Worm (Caenorhabditis elegans): ENCODE results near the gene ZK971.1.

Gene ZK971.1

ce11 chrII:10303663-10304115 is 24.2 kb upstream of the ZK971.1 start, which contains the start of gene vha-9:
TSS of gene vha-9 (minus strand) at chrII:10303713.
- TF ChIP-seq lir-3 (tag; optimal IDR thresholded peaks at IDR 0.05; ENCODE audit: poor library complexity): peak; percentile 31
- TF ChIP-seq tbx-2 (tag; optimal IDR thresholded peaks at IDR 0.05): peak; percentile 76
- TF ChIP-seq egl-27 (tag; optimal IDR thresholded peaks at IDR 0.05): no peak
- peak; percentile 57 for TF ChIP-seq nhr-19 (GFP tag; conservative IDR thresholded peaks at IDR 0.05)
- peak; percentile 61 to 78 for TF ChIP-seq lsy-2 (tag; optimal IDR thresholded peaks at IDR 0.05)
- TF ChIP-seq ceh-63 (GFP tag; optimal IDR thresholded peaks at IDR 0.05): no peak
- TF ChIP-seq nhr-237 (tag; optimal IDR thresholded peaks at IDR 0.05): no peak
- peak; percentile 58 to 77 for TF ChIP-seq efl-1 (optimal IDR thresholded peaks at IDR 0.05)
- TF ChIP-seq efl-1 (GFP tag; optimal IDR thresholded peaks at IDR 0.05 in 1 of 2): peak; percentile 71 to 97
- TF ChIP-seq ztf-4 (tag; optimal IDR thresholded peaks at IDR 0.05): peak; percentile 26
- TF ChIP-seq hlh-17 (GFP tag; optimal IDR thresholded peaks at IDR 0.05; ENCODE audit: borderline replicate concordance): no peak
- TF ChIP-seq skn-1 (tag; optimal IDR thresholded peaks at IDR 0.05): peak; percentile 71
- TF ChIP-seq rnt-1 (tag; optimal IDR thresholded peaks at IDR 0.05): peak; percentile 74
- TF ChIP-seq unc-86 (tag; optimal IDR thresholded peaks at IDR 0.05): peak; percentile 57
- peak in 1 of 6 experiments; percentile 37 for TF ChIP-seq elt-3 (tag; optimal IDR thresholded peaks at IDR 0.05)
- TF ChIP-seq zag-1 (tag; optimal IDR thresholded peaks at IDR 0.05): no peak
- TF ChIP-seq ama-1 (optimal IDR thresholded peaks at IDR 0.05): no peak
- no peak for TF ChIP-seq nhr-11 (tag; optimal IDR thresholded peaks at IDR 0.05)
- TF ChIP-seq fos-1 (tag; optimal IDR thresholded peaks at IDR 0.05): no peak
- peak; percentile 81 for TF ChIP-seq nhr-90 (tag; optimal IDR thresholded peaks at IDR 0.05; ENCODE audit: poor library complexity)
- peak; percentile 66 for TF ChIP-seq C16A3.4 (tag; optimal IDR thresholded peaks at IDR 0.05)
- peak; percentile 14 for TF ChIP-seq C04F5.9 (tag; optimal IDR thresholded peaks at IDR 0.05)
- TF ChIP-seq fkh-4 (tag; optimal IDR thresholded peaks at IDR 0.05; ENCODE audit: borderline replicate concordance): no peak
- peak; percentile 48 for TF ChIP-seq isw-1 (GFP tag; IDR thresholded peaks at IDR 0.05)
- no peak for TF ChIP-seq nhr-28 (tag; optimal IDR thresholded peaks at IDR 0.05)
- peak in 1 of 2 experiments; percentile 57 for TF ChIP-seq mdl-1 (tag; optimal IDR thresholded peaks at IDR 0.05)
- TF ChIP-seq lin-14 (GFP tag; optimal IDR thresholded peaks at IDR 0.05): peak; percentile 81
- peak; percentile 35; the same call in 1 of the 2 replicates for TF ChIP-seq ceh-88 (GFP tag; IDR thresholded peaks at IDR 0.05)
- TF ChIP-seq C34B4.2 (tag; optimal IDR thresholded peaks at IDR 0.05): no peak
- TF ChIP-seq mep-1 (tag; optimal IDR thresholded peaks at IDR 0.05): peak; percentile 25
- TF ChIP-seq Y116A8C.19 (tag; optimal IDR thresholded peaks at IDR 0.05; ENCODE audit: borderline replicate concordance): no peak
- peak; percentile 35 to 72 (median 66) for TF ChIP-seq dpl-1 (GFP tag; optimal IDR thresholded peaks at IDR 0.05)
- no peak for TF ChIP-seq ceh-90 (tag; optimal IDR thresholded peaks at IDR 0.05)
- no peak for TF ChIP-seq jun-1 (tag; optimal IDR thresholded peaks at IDR 0.05)
- TF ChIP-seq lin-35 (GFP tag; optimal IDR thresholded peaks at IDR 0.05): peak; percentile 55 to 62
- no peak for TF ChIP-seq sup-37 (GFP tag; optimal IDR thresholded peaks at IDR 0.05)
- TF ChIP-seq mab-9 (GFP tag; IDR thresholded peaks at IDR 0.05): no peak
- peak; percentile 27 for TF ChIP-seq ceh-8 (GFP tag; optimal IDR thresholded peaks at IDR 0.05)
- no peak for TF ChIP-seq mef-2 (tag; optimal IDR thresholded peaks at IDR 0.05)
- peak; percentile 76 for TF ChIP-seq nhr-47 (tag; optimal IDR thresholded peaks at IDR 0.05)
- no peak for TF ChIP-seq unc-98 (GFP tag; IDR thresholded peaks at IDR 0.05)
- TF ChIP-seq sptf-1 (tag; optimal IDR thresholded peaks at IDR 0.05): no peak
- TF ChIP-seq snpc-4 (tag; optimal IDR thresholded peaks at IDR 0.05): peak; percentile 37
- peak; percentile 82 for TF ChIP-seq snu-23 (GFP tag; optimal IDR thresholded peaks at IDR 0.05)
- TF ChIP-seq alr-1 (tag; optimal IDR thresholded peaks at IDR 0.05; ENCODE audit: borderline replicate concordance): no peak
- TF ChIP-seq sox-4 (tag; optimal IDR thresholded peaks at IDR 0.05): peak; percentile 13
- no peak for TF ChIP-seq nhr-12 (tag; optimal IDR thresholded peaks at IDR 0.05)
- no peak for TF ChIP-seq tlp-1 (tag; optimal IDR thresholded peaks at IDR 0.05)
- TF ChIP-seq unc-30 (tag; optimal IDR thresholded peaks at IDR 0.05): no peak
- TF ChIP-seq blmp-1 (tag; optimal IDR thresholded peaks at IDR 0.05): peak; percentile 45
- no peak for TF ChIP-seq pag-3 (tag; optimal IDR thresholded peaks at IDR 0.05; ENCODE audit: borderline replicate concordance, insufficient read depth)
- TF ChIP-seq dsc-1 (tag; optimal IDR thresholded peaks at IDR 0.05): peak; percentile 70
- peak; percentile 52 for TF ChIP-seq F16B12.6 (tag; optimal IDR thresholded peaks at IDR 0.05)
